Worm (Caenorhabditis elegans) whole organism, L1 larva: Measurements from ENCODE around the gene ivd-1.
"Not testable (repeated sequence)": the region's sequence is repeated elsewhere in the genome, so short reads cannot be mapped to it uniquely, and the experiment has no call there.

Experiments
- C04F5.9 ChIP-seq: sonication (generic microtip); optimal IDR thresholded peaks from 2 replicates; lab custom pipeline; 2016; ENCODE audit warnings: missing genetic modification characterization, missing compliant biosample characterization
- C16A3.4 ChIP-seq: fragments of 150-350 bp; optimal IDR thresholded peaks from 2 replicates; lab custom pipeline; 2014; ENCODE audit warnings: missing biosample characterization, missing genetic modification characterization
- alr-1 ChIP-seq: fragments of 200-800 bp; sonication (Bioruptor generic); optimal IDR thresholded peaks from 2 replicates; lab custom pipeline; 2018; ENCODE audit warnings: borderline replicate concordance, mild to moderate bottlenecking, missing genetic modification characterization, missing compliant biosample characterization
- aly-2 ChIP-seq: fragments of 150-350 bp; optimal IDR thresholded peaks from 2 replicates; lab custom pipeline; 2014; ENCODE audit warnings: missing biosample characterization, missing genetic modification characterization
- blmp-1 ChIP-seq: fragments of 150-350 bp; optimal IDR thresholded peaks from 2 replicates; lab custom pipeline; 2014; ENCODE audit warnings: missing biosample characterization, missing genetic modification characterization
- ceh-63 ChIP-seq: fragments of 200-800 bp; sonication (Bioruptor generic); optimal IDR thresholded peaks from 2 replicates; lab custom pipeline; 2018; ENCODE audit warnings: mild to moderate bottlenecking, missing genetic modification characterization, missing compliant biosample characterization
- ceh-8 ChIP-seq: fragments of 200-800 bp; sonication (Bioruptor generic); optimal IDR thresholded peaks from 2 replicates; lab custom pipeline; 2018; ENCODE audit warnings: mild to moderate bottlenecking, missing genetic modification characterization, moderate library complexity, missing compliant biosample characterization
- ceh-88 ChIP-seq: fragments of 200-800 bp; sonication (Bioruptor generic); IDR thresholded peaks from 2 replicates; pipeline ENCODE4 v1.3.6; 2022; ENCODE audit warnings: missing genetic modification characterization, missing compliant biosample characterization
- ces-1 ChIP-seq: fragments of 150-350 bp; optimal IDR thresholded peaks from 2 replicates; lab custom pipeline; 2014; ENCODE audit warnings: missing biosample characterization, missing genetic modification reagents, missing genetic modification characterization
- efl-3 ChIP-seq: fragments of 200-800 bp; sonication (Bioruptor generic); optimal IDR thresholded peaks from 2 replicates; lab custom pipeline; 2018; ENCODE audit warnings: mild to moderate bottlenecking, missing genetic modification characterization, missing compliant biosample characterization
- egl-13 ChIP-seq: sonication (generic microtip); optimal IDR thresholded peaks from 2 replicates; lab custom pipeline; 2016; ENCODE audit warnings: missing genotype, missing genetic modification reagents, missing genetic modification characterization, missing compliant biosample characterization
- egl-27 ChIP-seq, 2 experiments: fragments of 150-350 bp in 1 of 2; sonication (generic microtip); optimal IDR thresholded peaks; 3 replicates each; lab custom pipeline; 2017 to 2018; ENCODE audit warnings: missing biosample characterization in 2 of 2, missing genetic modification characterization in 2 of 2, missing genetic modification reagents in 2 of 2
- elt-2 ChIP-seq: sonication (generic microtip); optimal IDR thresholded peaks from 2 replicates; lab custom pipeline; 2016; ENCODE audit warnings: missing genetic modification characterization, mild to moderate bottlenecking, inconsistent platforms, missing compliant biosample characterization, missing genetic modification reagents
- fkh-10 ChIP-seq: sonication (generic microtip); optimal IDR thresholded peaks from 2 replicates; lab custom pipeline; 2017; ENCODE audit warnings: missing biosample characterization, missing genetic modification reagents, missing genetic modification characterization
- fkh-4 ChIP-seq: sonication (generic microtip); optimal IDR thresholded peaks from 2 replicates; lab custom pipeline; 2016; ENCODE audit warnings: missing compliant biosample characterization, missing genetic modification characterization, borderline replicate concordance
- fos-1 ChIP-seq: fragments of 150-350 bp; optimal IDR thresholded peaks from 2 replicates; lab custom pipeline; 2014; ENCODE audit warnings: missing biosample characterization, missing genetic modification characterization
- hlh-17 ChIP-seq: fragments of 200-800 bp; sonication (Bioruptor generic); optimal IDR thresholded peaks from 2 replicates; lab custom pipeline; 2018; ENCODE audit warnings: missing genetic modification characterization, mild to moderate bottlenecking, missing compliant biosample characterization, moderate library complexity, borderline replicate concordance
- irx-1 ChIP-seq: sonication (generic microtip); optimal IDR thresholded peaks from 2 replicates; lab custom pipeline; 2016; ENCODE audit warnings: missing genetic modification characterization, missing compliant biosample characterization
- lin-14 ChIP-seq: fragments of 200-800 bp; sonication (Bioruptor generic); optimal IDR thresholded peaks from 2 replicates; lab custom pipeline; 2018; ENCODE audit warnings: mild to moderate bottlenecking, missing genetic modification characterization, moderate library complexity, missing compliant biosample characterization
- lin-15B ChIP-seq: fragments of 150-350 bp; sonication (generic microtip); optimal IDR thresholded peaks from 3 replicates; lab custom pipeline; 2014; ENCODE audit warnings: missing biosample characterization, missing genetic modification characterization
- lir-3 ChIP-seq: sonication (generic microtip); optimal IDR thresholded peaks from 2 replicates; lab custom pipeline; 2016; ENCODE audit warnings: mild to moderate bottlenecking, missing genetic modification characterization, moderate library complexity, missing compliant biosample characterization; ENCODE audit not compliant: poor library complexity
- lsy-2 ChIP-seq, 2 experiments: fragments of 150-350 bp; optimal IDR thresholded peaks; 2 replicates each; lab custom pipeline; 2014; ENCODE audit warnings: missing biosample characterization in 2 of 2, missing genetic modification characterization in 2 of 2
- mab-9 ChIP-seq: fragments of 200-800 bp; sonication (Bioruptor generic); IDR thresholded peaks from 2 replicates; pipeline ENCODE4 v1.3.6; 2022; ENCODE audit warnings: missing genetic modification reagents, missing genetic modification characterization, missing compliant biosample characterization
- mdl-1 ChIP-seq, 2 experiments: fragments of 150-350 bp; optimal IDR thresholded peaks; 2 replicates each; lab custom pipeline; 2014 to 2017; ENCODE audit warnings: missing biosample characterization in 2 of 2, missing genetic modification characterization in 2 of 2, inconsistent platforms in 1 of 2
- mep-1 ChIP-seq: fragments of 150-350 bp; optimal IDR thresholded peaks from 2 replicates; lab custom pipeline; 2014; ENCODE audit warnings: missing biosample characterization, missing genetic modification characterization
- nhr-11 ChIP-seq: fragments of 150-350 bp; optimal IDR thresholded peaks from 2 replicates; lab custom pipeline; 2014; ENCODE audit warnings: missing biosample characterization, missing genetic modification characterization
- nhr-12 ChIP-seq: sonication (generic microtip); optimal IDR thresholded peaks from 2 replicates; lab custom pipeline; 2017; ENCODE audit warnings: missing biosample characterization, missing genetic modification characterization
- nhr-47 ChIP-seq: sonication (generic microtip); optimal IDR thresholded peaks from 2 replicates; lab custom pipeline; 2016; ENCODE audit warnings: mild to moderate bottlenecking, missing genetic modification characterization, moderate library complexity, missing compliant biosample characterization
- nhr-71 ChIP-seq: sonication (generic microtip); optimal IDR thresholded peaks from 2 replicates; lab custom pipeline; 2016; ENCODE audit warnings: mild to moderate bottlenecking, missing genetic modification characterization, moderate library complexity, missing compliant biosample characterization
- nhr-77 ChIP-seq: fragments of 150-350 bp; optimal IDR thresholded peaks from 2 replicates; lab custom pipeline; 2014; ENCODE audit warnings: missing biosample characterization, missing genetic modification characterization
- nhr-90 ChIP-seq: sonication (generic microtip); optimal IDR thresholded peaks from 2 replicates; lab custom pipeline; 2016; ENCODE audit warnings: mild to moderate bottlenecking, missing genetic modification characterization, missing compliant biosample characterization; ENCODE audit not compliant: poor library complexity
- pax-3 ChIP-seq: fragments of 200-800 bp; sonication (Bioruptor generic); optimal IDR thresholded peaks from 2 replicates; lab custom pipeline; 2018; ENCODE audit warnings: mild to moderate bottlenecking, missing genetic modification characterization, moderate library complexity, missing compliant biosample characterization
- snpc-4 ChIP-seq: fragments of 150-350 bp; optimal IDR thresholded peaks from 2 replicates; lab custom pipeline; 2014; ENCODE audit warnings: missing biosample characterization, missing genetic modification characterization
- sptf-1 ChIP-seq: fragments of 150-350 bp; optimal IDR thresholded peaks from 2 replicates; lab custom pipeline; 2014; ENCODE audit warnings: missing biosample characterization, missing genetic modification characterization
- sup-37 ChIP-seq: fragments of 200-800 bp; sonication (Bioruptor generic); optimal IDR thresholded peaks from 2 replicates; lab custom pipeline; 2018; ENCODE audit warnings: mild to moderate bottlenecking, missing genetic modification characterization, missing compliant biosample characterization
- tbx-2 ChIP-seq: sonication (generic microtip); optimal IDR thresholded peaks from 2 replicates; lab custom pipeline; 2016; ENCODE audit warnings: missing genetic modification characterization, missing compliant biosample characterization
- tlp-1 ChIP-seq: fragments of 150-350 bp; optimal IDR thresholded peaks from 2 replicates; lab custom pipeline; 2014; ENCODE audit warnings: missing biosample characterization, missing genetic modification characterization
- unc-30 ChIP-seq: sonication (generic microtip); optimal IDR thresholded peaks from 2 replicates; lab custom pipeline; 2017; ENCODE audit warnings: missing biosample characterization, missing genetic modification characterization
- unc-86 ChIP-seq: sonication (generic microtip); optimal IDR thresholded peaks from 2 replicates; lab custom pipeline; 2016; ENCODE audit warnings: missing genetic modification characterization, missing compliant biosample characterization
- unc-98 ChIP-seq: fragments of 200-800 bp; sonication (Bioruptor generic); IDR thresholded peaks from 2 replicates; pipeline ENCODE4 v1.3.6; 2022; ENCODE audit warnings: missing genetic modification characterization, missing compliant biosample characterization
- zag-1 ChIP-seq: fragments of 150-350 bp; optimal IDR thresholded peaks from 2 replicates; lab custom pipeline; 2014; ENCODE audit warnings: missing biosample characterization, missing genetic modification characterization
- ztf-11 ChIP-seq, 2 experiments: sonication (generic microtip); optimal IDR thresholded peaks; 2 replicates each; lab custom pipeline; 2016 to 2017; ENCODE audit warnings: missing genetic modification characterization in 2 of 2, missing biosample characterization in 1 of 2, missing compliant biosample characterization in 1 of 2
- ztf-4 ChIP-seq: fragments of 150-350 bp; optimal IDR thresholded peaks from 2 replicates; lab custom pipeline; 2014; ENCODE audit warnings: missing biosample characterization, missing genetic modification characterization

Gene ivd-1

ce11 chrIV:5070593-5070992 is 18.1 kb downstream of the ivd-1 start, which contains the start of gene C02B10.6:
C02B10.6 (plus strand) TSS chrIV:5070893.
- not testable (repeated sequence) for TF ChIP-seq elt-2 (tag; lab: Kevin White, UChicago); lir-3; fkh-10 (GFP tag; lab: Kevin White, UChicago)

DNA sequence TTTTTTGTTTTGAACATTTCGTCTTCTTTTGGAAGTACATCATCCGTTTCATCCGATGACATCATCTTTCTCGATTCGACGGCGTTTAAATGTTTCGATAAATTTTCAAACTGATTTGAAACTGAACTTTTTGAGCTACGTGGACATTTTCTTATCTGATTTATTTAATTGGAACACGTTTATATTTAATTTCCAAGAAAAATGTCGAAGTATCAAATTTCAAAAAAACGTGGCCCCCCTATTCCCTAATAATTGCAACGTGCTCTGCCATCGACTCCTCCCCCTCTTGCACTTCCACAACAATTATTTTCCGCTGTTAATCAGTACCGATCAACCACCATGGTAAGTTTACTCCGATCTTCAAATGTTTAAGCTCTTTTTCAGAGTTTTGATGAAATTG is 20.1 kb downstream of the ivd-1 start, which contains the start of the genes R13H9.6 and rmd-6:
Gene R13H9.6 (minus strand): TSS at position 101 of the 400 bp plus-strand sequence.
Gene rmd-6 (plus strand): TSS at position 305 of the 400 bp plus-strand sequence.
- TF ChIP-seq nhr-11 (tag; lab: Kevin White, UChicago); mab-9; blmp-1 (tag; lab: Kevin White, UChicago): not testable (repeated sequence)

ce11 chrIV:5066887-5067286 is 21.8 kb downstream of the ivd-1 start, which contains the start of gene ttbk-2.2:
ttbk-2.2 (minus strand) TSS chrIV:5066987.
- not testable (repeated sequence) for TF ChIP-seq lin-14 (GFP tag; lab: Kevin White, UChicago); fkh-4; fkh-10 (GFP tag; lab: Kevin White, UChicago)
- TF ChIP-seq, all 84 proteins: peak for 0; not testable (repeated sequence) for 84

- not testable (repeated sequence) for TF ChIP-seq zag-1 (tag; lab: Kevin White, UChicago); egl-27 (tag; optimal IDR thresholded peaks at IDR 0.05; lab: Kevin White, UChicago); ceh-63 (GFP tag; lab: Kevin White, UChicago)
Measured at ce11 chrIV:5064961-5065360, 23.7 kb downstream of the ivd-1 start, which contains the start of gene msp-53. msp-53 (minus strand) TSS chrIV:5065061.

DNA sequence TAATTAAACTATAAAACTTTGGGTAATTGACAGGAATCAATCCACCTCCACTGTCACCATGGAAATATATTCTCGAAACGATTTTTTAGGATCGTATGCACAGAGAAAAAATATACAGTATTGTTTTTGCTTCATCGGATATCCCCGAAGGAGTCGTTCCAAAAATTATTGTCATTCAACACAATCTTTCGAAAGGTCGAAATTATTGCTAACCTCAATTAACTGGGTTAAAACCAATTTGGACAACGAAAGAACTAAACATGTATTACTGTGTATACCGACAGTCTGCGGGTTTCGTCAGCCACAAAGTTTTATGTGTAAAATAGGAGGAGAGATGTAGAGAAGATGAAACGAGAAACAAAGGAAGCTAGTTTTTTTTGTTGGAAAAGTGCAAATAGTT is 25.4 kb downstream of the ivd-1 start:
- TF ChIP-seq alr-1 (tag; lab: Kevin White, UChicago) = no peak
- TF ChIP-seq unc-98 (GFP tag; lab: Robert Waterston, UW) = no peak
- TF ChIP-seq nhr-71 = peak; percentile 43
- TF ChIP-seq fkh-4 = no peak
- no peak for TF ChIP-seq tlp-1 (tag; lab: Kevin White, UChicago)
- TF ChIP-seq sptf-1 (tag; lab: Kevin White, UChicago) = no peak
- TF ChIP-seq nhr-90 (tag; lab: Kevin White, UChicago) = peak; percentile 70
- no peak for TF ChIP-seq mep-1 (tag; lab: Kevin White, UChicago)
- TF ChIP-seq egl-13 = no peak
- TF ChIP-seq ces-1 (GFP tag; lab: Kevin White, UChicago) = no peak
- no peak for TF ChIP-seq irx-1 (tag; lab: Kevin White, UChicago)
- TF ChIP-seq nhr-47 = peak; percentile 52
- no peak for TF ChIP-seq ceh-8 (GFP tag; lab: Kevin White, UChicago)
- peak; percentile 96 for TF ChIP-seq snpc-4 (tag; lab: Kevin White, UChicago)
- TF ChIP-seq ztf-11 (tag; optimal IDR thresholded peaks at IDR 0.05; lab: Kevin White, UChicago) = no peak
- TF ChIP-seq sup-37 (GFP tag; lab: Kevin White, UChicago) = no peak
- no peak for TF ChIP-seq efl-3
- TF ChIP-seq ceh-88 (GFP tag; lab: Robert Waterston, UW) = no peak
- no peak for TF ChIP-seq lir-3
- no peak for TF ChIP-seq hlh-17
- TF ChIP-seq aly-2 (tag; lab: Kevin White, UChicago) = peak; percentile 35
- peak; percentile 18 for TF ChIP-seq fos-1 (tag; lab: Kevin White, UChicago)
- TF ChIP-seq lin-15B (tag; lab: Kevin White, UChicago) = no peak
- no peak for TF ChIP-seq fkh-10 (GFP tag; lab: Kevin White, UChicago)
- TF ChIP-seq C16A3.4 (tag; lab: Kevin White, UChicago) = no peak
- no peak for TF ChIP-seq unc-86 (tag; lab: Kevin White, UChicago)
- TF ChIP-seq mdl-1 (tag; optimal IDR thresholded peaks at IDR 0.05; lab: Kevin White, UChicago) = no peak
- no peak for TF ChIP-seq unc-30 (tag; lab: Kevin White, UChicago)
- no peak for TF ChIP-seq pax-3
- TF ChIP-seq nhr-77 (tag; lab: Kevin White, UChicago) = no peak
- TF ChIP-seq C04F5.9 (tag; lab: Kevin White, UChicago) = no peak
- no peak for TF ChIP-seq zag-1 (tag; lab: Kevin White, UChicago)
- no peak for TF ChIP-seq tbx-2 (tag; lab: Kevin White, UChicago)
- TF ChIP-seq lsy-2 (tag; optimal IDR thresholded peaks at IDR 0.05; lab: Kevin White, UChicago) = no peak
- no peak for TF ChIP-seq ztf-4 (tag; lab: Kevin White, UChicago)
- no peak for TF ChIP-seq nhr-12
